Worm (Caenorhabditis elegans) whole organism, L4 larva: Measurements from ENCODE around the gene T27E4.1.

Source experiments
- ZK546.5 ChIP-seq, 2 experiments: sonication (generic microtip); optimal IDR thresholded peaks; 2 replicates each; lab custom pipeline; 2017; ENCODE audit warnings: missing biosample characterization in 2 of 2, missing genetic modification characterization in 2 of 2
- hmg-1.1 ChIP-seq: fragments of 200-800 bp; sonication (Bioruptor generic); IDR thresholded peaks from 2 replicates; pipeline ENCODE4 v1.3.6; 2022; ENCODE audit warnings: missing genetic modification reagents, missing genetic modification characterization, missing compliant biosample characterization
- lin-15B ChIP-seq: fragments of 150-350 bp; sonication (generic microtip); optimal IDR thresholded peaks from 3 replicates; lab custom pipeline; 2014; ENCODE audit warnings: missing biosample characterization, missing genetic modification characterization
- skn-1 ChIP-seq: fragments of 150-350 bp; optimal IDR thresholded peaks from 2 replicates; lab custom pipeline; 2014; ENCODE audit warnings: missing biosample characterization, missing genetic modification characterization
- unc-130 ChIP-seq: sonication (generic microtip); optimal IDR thresholded peaks from 2 replicates; lab custom pipeline; 2016; ENCODE audit warnings: missing genetic modification reagents, missing genetic modification characterization, missing compliant biosample characterization
- unc-39 ChIP-seq: sonication (generic microtip); optimal IDR thresholded peaks from 2 replicates; lab custom pipeline; 2017; ENCODE audit warnings: missing biosample characterization, missing genetic modification characterization

ce11 chrV:9112467-9112866, 20.3 kb downstream of the T27E4.1 start, which contains the start of gene F21C10.7:
- no peak for TF ChIP-seq unc-130 (GFP tag; lab: Kevin White, UChicago)
- no peak for TF ChIP-seq ZK546.5 (tag; optimal IDR thresholded peaks at IDR 0.05; lab: Kevin White, UChicago)
- no peak for TF ChIP-seq lin-15B
- TF ChIP-seq hmg-1.1 (GFP tag; lab: Robert Waterston, UW), result no peak
- TF ChIP-seq unc-39 (tag; lab: Kevin White, UChicago), result no peak
- no peak for TF ChIP-seq skn-1 (tag; lab: Kevin White, UChicago)
